Worm (Caenorhabditis elegans): ENCODE measurements around the gene C18B2.2.

The C18B2.2 gene

ce11 chrX:3623162-3623561 is at the start of gene C18B2.2:
Gene C18B2.2 (plus strand): TSS chrX:3623462.
- no peak for TF ChIP-seq unc-62 (GFP tag; optimal IDR thresholded peaks at IDR 0.05)

DNA sequence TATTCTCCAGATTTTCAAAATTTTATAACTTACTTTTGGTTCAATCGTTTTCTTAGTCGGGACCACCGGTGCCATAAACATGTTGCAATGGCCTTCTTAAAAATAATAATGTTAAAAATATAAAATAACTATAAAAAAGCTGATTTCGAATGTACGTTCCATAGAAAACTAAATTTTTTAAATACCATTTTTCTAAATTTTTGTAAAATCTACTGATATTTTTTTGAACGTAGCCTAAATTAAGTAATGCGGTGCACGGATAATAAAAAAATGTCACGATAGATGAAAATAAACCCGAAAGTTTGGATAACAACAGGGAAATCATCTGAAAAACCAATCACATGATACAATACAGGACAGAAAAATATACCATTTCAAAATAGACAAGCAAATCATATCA is 49.8 kb upstream of the C18B2.2 start, which contains the start of gene T27A10.5:
TSS of gene T27A10.5 (minus strand) at position 101 of the 400 bp plus-strand sequence.
- TF ChIP-seq unc-62 (GFP tag; optimal IDR thresholded peaks at IDR 0.05): no peak

DNA sequence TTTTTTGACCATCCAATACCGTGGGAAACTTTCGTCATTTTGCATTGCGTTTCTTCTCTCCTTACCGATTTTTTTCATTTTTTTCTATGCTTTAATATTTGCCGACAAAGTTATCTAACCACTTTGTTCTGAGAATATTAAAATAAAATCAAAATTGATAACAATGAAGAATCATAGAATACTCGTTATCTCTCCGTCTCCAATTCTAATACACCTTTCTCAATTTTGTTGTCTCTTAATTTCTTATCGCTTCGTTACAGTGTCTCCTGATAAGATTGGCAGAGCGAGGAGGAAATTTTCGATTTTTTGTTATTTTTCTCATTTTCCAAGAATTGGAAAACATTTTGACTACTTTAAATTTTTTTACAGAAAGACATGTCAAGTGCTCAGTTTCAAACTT is 47.0 kb upstream of the C18B2.2 start, which contains the start of gene ckc-1:
TSS of gene ckc-1 (plus strand) at position 368 of the 400 bp plus-strand sequence.
- TF ChIP-seq unc-62 (GFP tag; optimal IDR thresholded peaks at IDR 0.05): no peak

ce11 chrX:3581813-3582212 is 41.4 kb upstream of the C18B2.2 start:
- no peak for TF ChIP-seq unc-62 (GFP tag; optimal IDR thresholded peaks at IDR 0.05)

DNA sequence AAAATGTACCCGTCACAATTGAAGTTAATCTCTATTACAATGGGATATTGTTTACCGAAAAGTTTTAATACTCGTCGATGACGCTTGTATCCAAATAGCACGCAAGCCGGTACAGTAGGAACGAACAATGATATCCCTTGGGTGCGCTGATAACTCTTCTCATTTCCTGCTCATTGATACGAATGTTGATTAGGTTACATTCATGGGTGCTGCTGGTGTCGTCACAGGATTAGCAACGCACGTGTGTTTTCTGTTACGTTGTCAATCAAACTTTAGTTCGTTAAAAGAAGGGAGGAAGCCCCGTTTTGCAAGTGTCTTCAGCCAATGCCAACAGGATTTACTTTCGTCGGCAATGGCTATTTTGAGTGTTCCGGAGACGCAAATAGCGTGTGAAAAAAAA is 39.8 kb upstream of the C18B2.2 start:
- TF ChIP-seq unc-62 (GFP tag; optimal IDR thresholded peaks at IDR 0.05): no peak

- TF ChIP-seq unc-62 (GFP tag; optimal IDR thresholded peaks at IDR 0.05): no peak
These were observed 38.8 kb upstream of the C18B2.2 start for ce11 chrX:3584481-3584880.

DNA sequence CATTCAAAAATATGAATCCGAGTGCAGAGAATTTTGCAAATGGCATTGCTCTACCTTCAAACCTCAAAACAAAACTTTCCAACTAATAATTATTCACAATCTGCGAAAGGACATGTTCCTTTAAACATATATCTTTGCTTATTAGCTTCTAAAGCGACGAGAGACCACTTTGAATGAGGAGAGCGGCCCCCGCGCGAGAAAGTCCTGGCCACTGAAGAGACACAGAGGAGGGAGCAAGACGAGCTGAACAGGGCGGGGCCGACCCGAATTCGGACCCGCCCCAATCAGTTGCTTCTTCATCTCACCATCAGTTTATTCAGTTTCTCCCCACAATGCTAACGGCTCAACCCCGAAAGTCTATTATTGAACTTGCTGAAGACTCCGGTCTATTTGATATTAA is 37.6 kb upstream of the C18B2.2 start, which contains the start of gene T27A10.2:
TSS of gene T27A10.2 (plus strand) at position 333 of the 400 bp plus-strand sequence.
- no peak for TF ChIP-seq unc-62 (GFP tag; optimal IDR thresholded peaks at IDR 0.05)

- no peak for TF ChIP-seq unc-62 (GFP tag; optimal IDR thresholded peaks at IDR 0.05)
These were observed 32.8 kb upstream of the C18B2.2 start for ce11 chrX:3590510-3590909.

- no peak for TF ChIP-seq unc-62 (GFP tag; optimal IDR thresholded peaks at IDR 0.05)
These were observed 26.9 kb upstream of the C18B2.2 start, which contains the start of gene T27A10.6 for ce11 chrX:3596303-3596772. Gene T27A10.6 (minus strand): TSS chrX:3596353.

DNA sequence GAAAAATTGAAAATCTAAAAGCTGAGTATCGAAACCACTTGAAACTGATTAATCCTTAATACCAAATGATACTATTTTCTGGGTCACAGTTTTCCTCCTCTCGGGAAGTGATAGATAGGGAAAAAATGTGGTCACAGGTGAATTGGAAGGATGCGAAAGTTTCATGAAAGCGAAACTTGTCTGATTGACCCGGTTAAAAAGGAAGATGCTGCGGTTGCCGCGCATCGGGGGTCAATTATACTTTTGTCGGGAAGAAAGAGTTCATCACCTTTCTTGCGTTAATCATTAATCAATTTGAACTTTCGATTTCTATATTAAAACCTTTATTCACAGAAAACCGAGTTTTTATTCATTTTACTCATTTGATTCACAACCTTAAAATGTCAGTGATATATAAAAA is 26.3 kb upstream of the C18B2.2 start:
- no peak for TF ChIP-seq unc-62 (GFP tag; optimal IDR thresholded peaks at IDR 0.05)

DNA sequence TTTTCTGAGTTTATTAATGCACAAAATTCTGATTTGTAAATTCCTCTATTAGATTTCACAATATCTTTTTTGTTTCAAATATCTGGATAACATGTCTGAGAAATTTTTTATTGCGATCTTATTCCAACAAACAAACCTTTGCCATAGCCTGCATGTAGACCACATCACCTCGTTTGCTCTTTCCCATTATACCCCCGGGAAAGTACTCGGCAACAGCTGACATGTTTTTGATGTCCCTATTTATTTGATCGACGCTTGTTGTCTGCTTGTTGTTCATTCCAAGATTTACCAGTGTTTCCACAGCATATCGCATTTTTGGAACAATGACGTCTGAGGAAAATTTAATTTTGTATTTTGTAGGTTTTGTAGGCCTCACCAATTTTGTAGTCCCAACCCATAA is 23.4 kb upstream of the C18B2.2 start:
- no peak for TF ChIP-seq unc-62 (GFP tag; optimal IDR thresholded peaks at IDR 0.05)

DNA sequence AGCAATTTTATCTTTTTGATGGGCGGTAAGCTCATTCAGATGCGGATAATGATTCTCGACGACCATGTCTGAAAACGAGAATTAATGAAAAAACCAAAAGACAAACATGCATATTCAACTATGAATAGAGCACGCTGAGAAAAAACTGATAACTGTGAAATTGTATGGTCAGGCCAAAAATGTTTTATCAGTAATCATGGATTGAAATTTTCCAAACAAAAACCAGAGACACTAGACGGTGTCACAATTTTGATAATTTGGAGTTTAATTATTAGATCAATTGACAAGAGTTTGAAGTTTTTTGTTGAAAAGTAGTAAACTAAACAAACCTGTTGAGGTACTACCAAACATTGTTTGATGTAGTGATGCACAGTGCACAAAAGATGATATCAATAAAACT is 22.9 kb upstream of the C18B2.2 start, which contains the start of gene cgr-1:
TSS of gene cgr-1 (minus strand) at position 68 of the 400 bp plus-strand sequence.
- no peak for TF ChIP-seq unc-62 (GFP tag; optimal IDR thresholded peaks at IDR 0.05)

DNA sequence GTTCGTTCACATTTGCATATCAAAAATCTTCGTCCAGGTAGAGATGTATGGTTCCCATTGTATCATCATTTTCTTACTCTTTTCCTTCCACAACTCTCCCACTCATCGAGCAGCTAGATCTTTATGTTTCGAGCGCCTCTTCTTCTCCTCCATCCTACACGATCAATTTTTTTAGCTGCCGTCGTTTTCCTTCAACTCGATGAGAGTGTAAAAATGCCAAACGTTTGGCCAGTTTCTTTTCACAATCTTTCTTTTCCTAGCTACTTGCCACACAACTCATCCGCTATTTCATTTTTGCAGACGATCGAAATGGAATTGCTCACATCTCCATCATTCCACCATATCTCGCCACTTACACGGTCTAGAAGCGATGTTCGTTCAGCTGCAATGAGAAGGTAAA is 21.7 kb upstream of the C18B2.2 start, which contains the start of gene C18B2.3:
TSS of gene C18B2.3 (plus strand) at position 301 of the 400 bp plus-strand sequence.
- no peak for TF ChIP-seq unc-62 (GFP tag; optimal IDR thresholded peaks at IDR 0.05)

DNA sequence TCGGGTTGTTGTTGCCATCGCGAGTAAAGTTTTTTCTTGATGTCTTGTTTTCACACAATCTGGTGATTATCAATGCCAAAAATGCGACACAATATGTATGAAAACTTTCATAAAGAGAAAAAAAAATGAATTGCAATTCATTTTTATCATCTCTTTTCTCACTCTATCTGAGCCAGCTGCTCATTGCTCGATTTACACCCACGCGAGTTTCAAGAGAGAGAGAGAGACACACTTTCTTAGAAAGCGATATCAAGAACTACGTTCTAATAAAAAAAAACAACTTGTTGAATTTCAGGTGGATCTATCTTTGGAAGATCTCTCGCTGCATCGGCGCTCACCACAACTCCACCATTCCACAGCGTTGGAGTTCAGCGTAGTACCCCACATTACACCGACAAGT is 20.6 kb upstream of the C18B2.2 start:
- TF ChIP-seq unc-62 (GFP tag; optimal IDR thresholded peaks at IDR 0.05): no peak

DNA sequence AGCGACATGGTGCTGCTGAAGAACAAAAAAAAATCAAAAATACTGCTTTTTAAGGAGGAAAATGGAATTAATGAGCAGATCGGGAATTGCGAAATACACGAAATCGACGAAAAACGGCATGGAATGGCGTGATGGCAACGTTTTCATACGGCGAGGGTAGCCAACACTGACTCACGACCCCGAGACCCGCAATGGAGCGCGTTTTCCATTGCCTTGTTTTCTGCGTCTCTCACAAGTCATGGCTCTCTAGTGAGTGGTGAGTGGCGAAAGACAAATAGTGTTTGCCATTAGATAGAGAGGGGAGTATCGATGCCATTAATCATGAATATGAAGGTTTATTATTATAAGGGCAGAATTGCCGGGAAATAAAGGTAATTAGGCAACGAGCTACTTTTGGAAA is 17.5 kb upstream of the C18B2.2 start, which contains the start of gene C18B2.4:
TSS of gene C18B2.4 (minus strand) at position 15 of the 400 bp plus-strand sequence.
- no peak for TF ChIP-seq unc-62 (GFP tag; optimal IDR thresholded peaks at IDR 0.05)

DNA sequence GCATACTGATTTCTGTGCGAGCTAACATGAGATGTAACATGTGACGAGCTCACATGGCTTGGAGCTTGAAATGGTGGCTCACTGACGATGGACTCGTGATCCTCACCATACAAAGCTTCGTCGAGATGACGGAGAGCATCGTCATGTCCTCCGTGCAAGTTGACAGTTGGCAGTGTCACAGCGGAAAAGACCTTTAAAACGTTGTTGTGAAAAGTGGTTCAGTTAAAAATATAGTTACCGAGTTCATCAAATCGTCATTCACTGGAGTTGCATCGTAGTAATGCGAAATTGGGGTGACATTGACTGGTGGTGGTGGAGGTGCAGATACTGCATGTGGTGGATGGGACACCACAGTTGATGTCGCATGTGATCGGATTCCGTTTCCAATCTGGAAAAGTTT is 12.8 kb upstream of the C18B2.2 start:
- TF ChIP-seq unc-62 (GFP tag; optimal IDR thresholded peaks at IDR 0.05): no peak

DNA sequence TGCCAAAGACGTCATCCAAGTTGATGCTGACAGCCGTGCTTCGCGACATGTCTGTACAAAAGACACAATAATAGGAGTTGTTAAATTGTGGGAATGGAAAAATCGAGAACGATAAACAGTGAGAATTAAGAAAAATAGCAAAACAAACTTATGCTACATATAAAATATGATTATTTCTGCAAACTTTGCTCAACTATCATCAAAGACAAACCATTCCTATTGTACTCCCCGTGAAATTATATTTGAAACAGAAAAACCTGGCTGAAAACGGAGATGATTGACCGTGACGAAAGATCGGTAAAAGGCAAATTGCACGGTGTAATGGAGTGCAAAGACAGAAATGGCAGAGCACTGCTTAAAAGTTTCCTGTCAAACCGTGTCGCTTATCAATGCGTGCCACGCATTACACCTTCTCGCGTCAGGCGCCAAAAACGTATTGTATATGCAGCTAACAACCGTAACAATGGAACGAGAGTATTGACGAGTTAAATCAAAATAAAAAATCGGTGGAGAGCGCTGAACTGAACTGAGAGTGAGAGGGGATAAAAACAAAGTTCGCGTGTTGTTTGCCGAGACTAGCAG is 12.1 kb upstream of the C18B2.2 start, which contains the start of gene C18B2.5:
TSS of gene C18B2.5 (minus strand) at position 51 of the 582 bp plus-strand sequence.
- no peak for TF ChIP-seq unc-62 (GFP tag; optimal IDR thresholded peaks at IDR 0.05)

Data from whole organism, dauer.